Worm (Caenorhabditis elegans) whole organism, young adult: ENCODE measurements around the gene ugt-66.

ENCODE experiments used
- C06A6.2 ChIP-seq: fragments of 200-800 bp; sonication (Bioruptor generic); conservative IDR thresholded peaks from 2 replicates; pipeline ENCODE4 v1.3.6; 2022; ENCODE audit warnings: missing genetic modification characterization, missing compliant biosample characterization
- F10E7.11 ChIP-seq: sonication (generic microtip); optimal IDR thresholded peaks from 2 replicates; lab custom pipeline; 2017; ENCODE audit warnings: mild to moderate bottlenecking, missing genetic modification characterization, moderate library complexity, missing compliant biosample characterization
- F33H1.4 ChIP-seq: fragments of 200-800 bp; sonication (Bioruptor generic); IDR thresholded peaks from 2 replicates; pipeline ENCODE4 v1.3.6; 2022; ENCODE audit warnings: missing genetic modification reagents, missing genetic modification characterization, missing compliant biosample characterization
- F37B4.10 ChIP-seq: fragments of 200-800 bp; sonication (Bioruptor generic); IDR thresholded peaks from 2 replicates; pipeline ENCODE4 v1.3.6; 2022; ENCODE audit warnings: missing genetic modification characterization, missing compliant biosample characterization
- F39B2.1 ChIP-seq: fragments of 200-800 bp; sonication (Bioruptor generic); IDR thresholded peaks from 2 replicates; pipeline ENCODE4 v1.3.6; 2022; ENCODE audit warnings: missing genetic modification reagents, missing genetic modification characterization, missing compliant biosample characterization
- F52B5.7 ChIP-seq: sonication (generic microtip); optimal IDR thresholded peaks from 2 replicates; lab custom pipeline; 2016; ENCODE audit warnings: mild to moderate bottlenecking, missing genetic modification characterization, missing compliant biosample characterization
- F55B11.4 ChIP-seq: sonication (generic microtip); optimal IDR thresholded peaks from 2 replicates; lab custom pipeline; 2016; ENCODE audit warnings: missing compliant biosample characterization, missing genetic modification characterization, borderline replicate concordance; ENCODE audit not compliant: insufficient read depth
- F57C9.4 ChIP-seq: sonication (generic microtip); optimal IDR thresholded peaks from 2 replicates; lab custom pipeline; 2017; ENCODE audit warnings: mild to moderate bottlenecking, missing genetic modification characterization, missing compliant biosample characterization
- K11D2.4 ChIP-seq: fragments of 200-800 bp; sonication (Bioruptor generic); IDR thresholded peaks from 2 replicates; pipeline ENCODE4 v1.3.6; 2022; ENCODE audit warnings: missing genetic modification reagents, missing genetic modification characterization, missing compliant biosample characterization
- Y53F4B.3 ChIP-seq: fragments of 200-800 bp; sonication (Bioruptor generic); IDR thresholded peaks from 2 replicates; pipeline ENCODE4 v1.3.6; 2022; ENCODE audit warnings: missing genetic modification reagents, missing genetic modification characterization, missing compliant biosample characterization
- ZK185.1 ChIP-seq: sonication (generic microtip); optimal IDR thresholded peaks from 2 replicates; lab custom pipeline; 2016; ENCODE audit warnings: mild to moderate bottlenecking, missing genetic modification characterization, missing compliant biosample characterization; ENCODE audit not compliant: poor library complexity, severe bottlenecking
- ama-1 ChIP-seq, 3 experiments: fragments of 150-350 bp in 1 of 3; sonication (generic microtip) in 2 of 3; optimal IDR thresholded peaks; 2 replicates each; lab custom pipeline; 2014 to 2018; ENCODE audit warnings: missing biosample characterization in 2 of 3, missing genetic modification characterization in 2 of 3, missing genetic modification reagents in 2 of 3
- aptf-3 ChIP-seq: fragments of 200-800 bp; sonication (Bioruptor generic); IDR thresholded peaks from 2 replicates; pipeline ENCODE4 v1.3.6; 2022; ENCODE audit warnings: missing genetic modification characterization, missing compliant biosample characterization
- atf-7 ChIP-seq: sonication (generic microtip); optimal IDR thresholded peaks from 2 replicates; lab custom pipeline; 2017; ENCODE audit warnings: mild to moderate bottlenecking, missing genetic modification characterization, missing compliant biosample characterization
- bed-2 ChIP-seq: fragments of 200-800 bp; sonication (Bioruptor generic); IDR thresholded peaks from 2 replicates; pipeline ENCODE4 v1.3.6; 2022; ENCODE audit warnings: missing genetic modification reagents, missing genetic modification characterization, missing compliant biosample characterization
- cebp-2 ChIP-seq: fragments of 200-800 bp; sonication (Bioruptor generic); IDR thresholded peaks from 2 replicates; pipeline ENCODE4 v1.3.6; 2022; ENCODE audit warnings: missing genetic modification characterization, missing compliant biosample characterization
- ceh-100 ChIP-seq: fragments of 200-800 bp; sonication (Bioruptor generic); IDR thresholded peaks from 2 replicates; pipeline ENCODE4 v1.3.6; 2022; ENCODE audit warnings: missing genetic modification reagents, missing genetic modification characterization, missing compliant biosample characterization
- ceh-79 ChIP-seq: sonication (generic microtip); optimal IDR thresholded peaks from 2 replicates; lab custom pipeline; 2017; ENCODE audit warnings: mild to moderate bottlenecking, missing genetic modification characterization, missing compliant biosample characterization
- ceh-91 ChIP-seq: fragments of 200-800 bp; sonication (Bioruptor generic); IDR thresholded peaks from 2 replicates; pipeline ENCODE4 v1.3.6; 2022; ENCODE audit warnings: missing genetic modification reagents, missing genetic modification characterization, missing compliant biosample characterization
- die-1 ChIP-seq: sonication (generic microtip); optimal IDR thresholded peaks from 2 replicates; lab custom pipeline; 2016; ENCODE audit warnings: missing genotype, mild to moderate bottlenecking, missing genetic modification characterization, missing compliant biosample characterization
- dox-1 ChIP-seq: fragments of 200-800 bp; sonication (Bioruptor generic); IDR thresholded peaks from 2 replicates; pipeline ENCODE4 v1.3.6; 2022; ENCODE audit warnings: missing genetic modification reagents, missing genetic modification characterization, missing compliant biosample characterization
- dpl-1 ChIP-seq: fragments of 150-350 bp; optimal IDR thresholded peaks from 2 replicates; lab custom pipeline; 2014; ENCODE audit warnings: missing biosample characterization, missing genetic modification reagents, missing genetic modification characterization
- egl-18 ChIP-seq: fragments of 200-800 bp; sonication (Bioruptor generic); IDR thresholded peaks from 2 replicates; pipeline ENCODE4 v1.3.6; 2022; ENCODE audit warnings: missing genetic modification reagents, missing genetic modification characterization, missing compliant biosample characterization
- ekl-4 ChIP-seq: fragments of 200-800 bp; sonication (Bioruptor generic); IDR thresholded peaks from 2 replicates; pipeline ENCODE4 v1.3.6; 2022; ENCODE audit warnings: missing genetic modification reagents, missing genetic modification characterization, missing compliant biosample characterization
- ets-4 ChIP-seq: fragments of 200-800 bp; sonication (Bioruptor generic); optimal IDR thresholded peaks from 2 replicates; lab custom pipeline; 2018; ENCODE audit warnings: mild to moderate bottlenecking, missing genetic modification characterization, missing compliant biosample characterization
- gei-17 ChIP-seq: fragments of 200-800 bp; sonication (Bioruptor generic); optimal IDR thresholded peaks from 2 replicates; lab custom pipeline; 2018; ENCODE audit warnings: mild to moderate bottlenecking, missing genetic modification characterization, missing compliant biosample characterization
- hsf-1 ChIP-seq: fragments of 200-800 bp; sonication (Bioruptor generic); IDR thresholded peaks from 2 replicates; pipeline ENCODE4 v1.3.6; 2022; ENCODE audit warnings: missing genetic modification reagents, missing genetic modification characterization, missing compliant biosample characterization
- lag-1 ChIP-seq: fragments of 200-800 bp; sonication (Bioruptor generic); IDR thresholded peaks from 2 replicates; pipeline ENCODE4 v1.3.6; 2022; ENCODE audit warnings: missing genetic modification reagents, missing genetic modification characterization, missing compliant biosample characterization
- lin-35 ChIP-seq, 3 experiments: fragments of 150-350 bp in 2 of 3; sonication (generic microtip) in 1 of 3; optimal IDR thresholded peaks; 2 replicates each; lab custom pipeline; 2014 to 2018; ENCODE audit warnings: missing biosample characterization in 3 of 3, missing genetic modification characterization in 3 of 3, missing genetic modification reagents in 3 of 3
- lir-1 ChIP-seq: fragments of 200-800 bp; sonication (Bioruptor generic); conservative IDR thresholded peaks from 2 replicates; pipeline ENCODE4 v1.3.6; 2022; ENCODE audit warnings: missing genetic modification reagents, missing genetic modification characterization, missing compliant biosample characterization
- madf-10 ChIP-seq: sonication (generic microtip); optimal IDR thresholded peaks from 2 replicates; lab custom pipeline; 2016; ENCODE audit warnings: mild to moderate bottlenecking, missing genetic modification characterization, missing compliant biosample characterization
- mes-4 ChIP-seq: sonication (generic microtip); optimal IDR thresholded peaks from 2 replicates; lab custom pipeline; 2016; ENCODE audit warnings: missing genotype, missing genetic modification characterization, missing compliant biosample characterization
- nfya-1 ChIP-seq: sonication (generic microtip); optimal IDR thresholded peaks from 2 replicates; lab custom pipeline; 2017; ENCODE audit warnings: antibody characterized with exemption, missing compliant biosample characterization, missing genetic modification characterization, borderline replicate concordance; ENCODE audit not compliant: insufficient read depth
- nhr-27 ChIP-seq: fragments of 200-800 bp; sonication (Bioruptor generic); optimal IDR thresholded peaks from 2 replicates; lab custom pipeline; 2018; ENCODE audit warnings: mild to moderate bottlenecking, missing genetic modification characterization, moderate library complexity, missing compliant biosample characterization
- nhr-80 ChIP-seq: sonication (generic microtip); optimal IDR thresholded peaks from 2 replicates; lab custom pipeline; 2016; ENCODE audit warnings: missing genetic modification characterization, missing compliant biosample characterization
- rcor-1 ChIP-seq: fragments of 200-800 bp; sonication (Bioruptor generic); IDR thresholded peaks from 2 replicates; pipeline ENCODE4 v1.3.6; 2022; ENCODE audit warnings: missing genetic modification reagents, missing genetic modification characterization, missing compliant biosample characterization
- repo-1 ChIP-seq: sonication (generic microtip); optimal IDR thresholded peaks from 2 replicates; lab custom pipeline; 2017; ENCODE audit warnings: mild to moderate bottlenecking, missing genetic modification characterization, missing compliant biosample characterization
- rpc-1 ChIP-seq, 2 experiments: fragments of 150-350 bp in 1 of 2; sonication (generic microtip) in 1 of 2; optimal IDR thresholded peaks; 2 replicates each; lab custom pipeline; 2014 to 2018; ENCODE audit warnings: missing biosample characterization in 1 of 2, missing genetic modification characterization in 1 of 2, missing genetic modification reagents in 1 of 2, missing genotype in 1 of 2
- sea-2 ChIP-seq: fragments of 200-800 bp; sonication (Bioruptor generic); IDR thresholded peaks from 2 replicates; pipeline ENCODE4 v1.3.6; 2022; ENCODE audit warnings: missing genetic modification characterization, missing compliant biosample characterization
- snpc-1.1 ChIP-seq: sonication (generic microtip); optimal IDR thresholded peaks from 2 replicates; lab custom pipeline; 2017; ENCODE audit warnings: missing genetic modification characterization, mild to moderate bottlenecking, missing compliant biosample characterization, antibody characterized with exemption, moderate library complexity, missing genotype, missing genetic modification reagents; ENCODE audit not compliant: insufficient read depth
- snpc-1.3 ChIP-seq: sonication (generic microtip); optimal IDR thresholded peaks from 2 replicates; lab custom pipeline; 2017; ENCODE audit warnings: missing genetic modification characterization, mild to moderate bottlenecking, missing compliant biosample characterization, antibody characterized with exemption, moderate library complexity, missing genotype, missing genetic modification reagents; ENCODE audit not compliant: insufficient read depth
- zfh-2 ChIP-seq: fragments of 200-800 bp; sonication (Bioruptor generic); conservative IDR thresholded peaks from 2 replicates; pipeline ENCODE4 v1.3.6; 2022; ENCODE audit warnings: missing genetic modification reagents, missing genetic modification characterization, missing compliant biosample characterization
- ztf-22 ChIP-seq: fragments of 200-800 bp; sonication (Bioruptor generic); optimal IDR thresholded peaks from 2 replicates; lab custom pipeline; 2018; ENCODE audit warnings: mild to moderate bottlenecking, missing genetic modification characterization, moderate library complexity, missing compliant biosample characterization
- ztf-26 ChIP-seq: sonication (generic microtip); optimal IDR thresholded peaks from 2 replicates; lab custom pipeline; 2017; ENCODE audit warnings: missing genetic modification characterization, missing compliant biosample characterization
- ztf-6 ChIP-seq: fragments of 200-800 bp; sonication (Bioruptor generic); IDR thresholded peaks from 2 replicates; pipeline ENCODE4 v1.3.6; 2022; ENCODE audit warnings: missing genetic modification reagents, missing genetic modification characterization, missing compliant biosample characterization

The ugt-66 gene

ce11 chrIII:6158642-6159475 lies 35.5 kb downstream of the ugt-66 start, which contains the start of gene nfm-1 (continued):
- TF ChIP-seq snpc-1.1: peak; percentile 57
- TF ChIP-seq zfh-2 (GFP tag; lab: Robert Waterston, UW): no peak
- 0 out of 2 replicates have a peak, but pooled peaks have one; percentile 66 for TF ChIP-seq cebp-2 (GFP tag; lab: Robert Waterston, UW)
- no peak for TF ChIP-seq bed-2 (GFP tag; lab: Robert Waterston, UW)
- no peak for TF ChIP-seq egl-18 (GFP tag; lab: Robert Waterston, UW)
- TF ChIP-seq ekl-4 (GFP tag; lab: Robert Waterston, UW): peak; percentile 78; the same call in 1 of the 2 replicates
- TF ChIP-seq nhr-80: peak; percentile 99
- no peak for TF ChIP-seq F39B2.1 (GFP tag; lab: Robert Waterston, UW)
- no peak for TF ChIP-seq ztf-22 (GFP tag; lab: Kevin White, UChicago)
- peak; percentile 39; the same call in 1 of the 2 replicates for TF ChIP-seq ceh-91 (GFP tag; lab: Robert Waterston, UW)
- TF ChIP-seq ceh-100 (GFP tag; lab: Robert Waterston, UW): peak; percentile 54; the same call in 1 of the 2 replicates
- TF ChIP-seq nhr-27 (tag; lab: Kevin White, UChicago): no peak
- no peak for TF ChIP-seq K11D2.4
- TF ChIP-seq madf-10 (tag; lab: Kevin White, UChicago): peak; percentile 81
- peak; percentile 44 for TF ChIP-seq F33H1.4 (GFP tag; lab: Robert Waterston, UW)
- TF ChIP-seq ztf-26 (tag; lab: Kevin White, UChicago): peak; percentile 69
- no peak for TF ChIP-seq ceh-79 (tag; lab: Kevin White, UChicago)
- peak; percentile 44 for TF ChIP-seq gei-17 (GFP tag; lab: Kevin White, UChicago)
- peak; percentile 17 for TF ChIP-seq F10E7.11
- TF ChIP-seq C06A6.2 (GFP tag; lab: Robert Waterston, UW): peak; percentile 66; the same call in 1 of the 2 replicates
- peak; percentile 19; the same call in 1 of the 2 replicates for TF ChIP-seq ztf-6 (GFP tag; lab: Robert Waterston, UW)
- TF ChIP-seq hsf-1 (GFP tag; lab: Robert Waterston, UW): no peak; the same call in 1 of the 2 replicates
- TF ChIP-seq ets-4 (GFP tag; lab: Kevin White, UChicago): no peak
- no peak for TF ChIP-seq lag-1 (GFP tag; lab: Robert Waterston, UW)
- TF ChIP-seq ama-1 (optimal IDR thresholded peaks at IDR 0.05; lab: Kevin White, UChicago): no peak
- peak; percentile 10 to 43 for TF ChIP-seq ama-1 (GFP tag; optimal IDR thresholded peaks at IDR 0.05; lab: Kevin White, UChicago)
- TF ChIP-seq Y53F4B.3: no peak
- peak; percentile 71 for TF ChIP-seq dox-1
- peak; percentile 42 for TF ChIP-seq dpl-1 (GFP tag; lab: Kevin White, UChicago)
- no peak for TF ChIP-seq F55B11.4 (tag; lab: Kevin White, UChicago)
- TF ChIP-seq atf-7 (tag; lab: Kevin White, UChicago): peak; percentile 70
- no peak for TF ChIP-seq F37B4.10 (GFP tag; lab: Robert Waterston, UW)
- no peak for TF ChIP-seq sea-2
- no peak for TF ChIP-seq nfya-1 (tag; lab: Kevin White, UChicago)
- TF ChIP-seq F57C9.4 (tag; lab: Kevin White, UChicago): no peak
- peak; percentile 84 for TF ChIP-seq repo-1
- no peak for TF ChIP-seq snpc-1.3 (tag; lab: Kevin White, UChicago)
- peak in 1 of 3 experiments; percentile 60 for TF ChIP-seq lin-35 (GFP tag; optimal IDR thresholded peaks at IDR 0.05; lab: Kevin White, UChicago)
- peak; percentile 80 for TF ChIP-seq ZK185.1
- TF ChIP-seq F52B5.7 (tag; lab: Kevin White, UChicago): peak; percentile 69
- peak; percentile 86 for TF ChIP-seq die-1 (tag; lab: Kevin White, UChicago)
- peak; percentile 76 for TF ChIP-seq rcor-1 (GFP tag; lab: Robert Waterston, UW)
- TF ChIP-seq aptf-3 (GFP tag; lab: Robert Waterston, UW): 0 out of 2 replicates have a peak, but pooled peaks have one; percentile 73
- TF ChIP-seq rpc-1 (optimal IDR thresholded peaks at IDR 0.05; lab: Kevin White, UChicago): peak; percentile 84
- TF ChIP-seq rpc-1 (tag; optimal IDR thresholded peaks at IDR 0.05; lab: Kevin White, UChicago): peak; percentile 91
- TF ChIP-seq mes-4 (tag; lab: Kevin White, UChicago): peak; percentile 36
- TF ChIP-seq lir-1 (GFP tag; lab: Robert Waterston, UW): peak; percentile 50; the same call in 1 of the 2 replicates
